Fruit fly (Drosophila melanogaster) whole organism, larva: ENCODE data around the gene Msp300.

Experiments
- noc ChIP-seq: fragments of 200-800 bp; sonication (Bioruptor generic); optimal IDR thresholded peaks from 3 replicates; lab custom pipeline; 2019; ENCODE audit warnings: missing biosample characterization, mild to moderate bottlenecking, missing genetic modification characterization, moderate library complexity

Gene Msp300

dm6 chr2L:5084586-5085257, 16.0 kb upstream of the Msp300 start:
- TF ChIP-seq noc (tag; lab: Kevin White, UChicago): peak; percentile 76

- peak; percentile 46 for TF ChIP-seq noc (tag; lab: Kevin White, UChicago)
Measured at dm6 chr2L:5085561-5085960, 15.1 kb upstream of the Msp300 start.

DNA sequence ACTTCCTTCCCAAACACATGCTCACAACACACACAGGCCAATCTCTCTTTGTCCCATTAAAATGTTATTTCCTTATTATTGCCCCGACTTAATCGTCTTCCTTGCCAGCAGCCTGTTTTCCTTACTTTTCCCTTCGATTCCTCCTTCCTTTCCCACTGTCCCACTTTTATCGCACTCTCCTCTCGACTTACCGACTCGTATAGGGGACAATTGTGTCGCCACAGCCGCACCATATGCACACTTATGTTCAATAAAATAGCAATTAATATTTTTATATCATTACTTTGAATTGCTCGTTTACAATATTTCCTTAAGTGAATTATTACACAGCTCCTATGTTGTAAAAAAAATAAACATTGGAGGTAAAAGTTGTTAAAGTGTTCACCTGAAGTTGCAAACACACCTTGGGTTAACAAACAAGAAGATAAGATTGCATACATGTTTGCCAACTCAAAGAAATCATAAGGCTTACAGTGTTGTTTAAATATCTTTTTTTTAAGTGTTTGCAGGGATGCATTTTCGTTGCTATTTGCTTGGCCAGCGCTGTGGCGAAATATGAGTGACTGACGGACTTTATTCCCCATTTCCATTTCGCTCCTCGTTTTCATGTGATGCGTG, 13.7 kb upstream of the Msp300 start:
- peak; percentile 77 for TF ChIP-seq noc (tag; lab: Kevin White, UChicago)

dm6 chr2L:5088649-5089270, 11.9 kb upstream of the Msp300 start:
- TF ChIP-seq noc (tag; lab: Kevin White, UChicago): no peak

DNA sequence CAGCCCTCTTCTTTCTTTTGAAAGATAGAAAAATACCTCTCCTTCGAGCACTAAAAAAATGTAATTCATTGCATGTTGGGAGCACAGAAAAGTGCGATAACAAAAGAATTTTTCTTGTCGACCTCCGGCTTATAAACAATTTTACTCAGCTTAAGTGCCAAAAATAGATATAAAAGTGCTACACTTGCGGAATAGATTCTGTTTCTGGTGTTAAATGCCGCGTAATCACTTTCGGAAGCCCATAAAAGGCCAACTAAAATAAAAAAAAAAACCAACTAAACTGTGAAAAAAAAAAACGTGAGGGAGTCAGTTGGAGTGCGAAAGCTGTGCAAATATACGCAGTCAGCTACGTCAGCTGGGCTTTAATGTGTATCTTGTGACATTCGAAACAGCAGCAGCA, 11.0 kb upstream of the Msp300 start:
- no peak for TF ChIP-seq noc (tag; lab: Kevin White, UChicago)

dm6 chr2L:5090352-5090751, 10.3 kb upstream of the Msp300 start:
- TF ChIP-seq noc (tag; lab: Kevin White, UChicago): no peak

DNA sequence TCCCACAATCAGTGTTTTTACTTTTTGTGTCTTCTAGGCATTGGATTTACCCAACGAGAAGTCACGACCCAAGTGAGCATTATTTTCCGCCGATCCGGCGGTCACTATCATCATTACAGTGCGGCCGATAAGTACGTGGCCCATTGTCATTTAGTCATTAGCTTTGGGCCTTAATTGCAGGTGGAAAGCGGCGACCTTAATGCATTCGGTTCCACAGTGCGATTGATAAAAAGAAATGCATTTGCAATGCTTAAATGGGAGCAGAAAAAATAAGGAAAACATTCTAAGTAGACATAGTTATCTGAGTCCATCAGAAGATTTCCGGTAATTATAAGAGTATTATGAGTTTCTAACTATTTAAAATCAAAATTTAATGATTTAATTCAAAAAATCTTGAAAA, 8.5 kb upstream of the Msp300 start:
- TF ChIP-seq noc (tag; lab: Kevin White, UChicago): peak; percentile 11

- TF ChIP-seq noc (tag; lab: Kevin White, UChicago): no peak
Measured at dm6 chr2L:5092597-5092991, 8.1 kb upstream of the Msp300 start.

- TF ChIP-seq noc (tag; lab: Kevin White, UChicago): peak; percentile 51
Measured at dm6 chr2L:5092992-5093695, 7.5 kb upstream of the Msp300 start, which contains the start of gene Pgant5. Pgant5 (minus strand) TSS chr2L:5093592.

DNA sequence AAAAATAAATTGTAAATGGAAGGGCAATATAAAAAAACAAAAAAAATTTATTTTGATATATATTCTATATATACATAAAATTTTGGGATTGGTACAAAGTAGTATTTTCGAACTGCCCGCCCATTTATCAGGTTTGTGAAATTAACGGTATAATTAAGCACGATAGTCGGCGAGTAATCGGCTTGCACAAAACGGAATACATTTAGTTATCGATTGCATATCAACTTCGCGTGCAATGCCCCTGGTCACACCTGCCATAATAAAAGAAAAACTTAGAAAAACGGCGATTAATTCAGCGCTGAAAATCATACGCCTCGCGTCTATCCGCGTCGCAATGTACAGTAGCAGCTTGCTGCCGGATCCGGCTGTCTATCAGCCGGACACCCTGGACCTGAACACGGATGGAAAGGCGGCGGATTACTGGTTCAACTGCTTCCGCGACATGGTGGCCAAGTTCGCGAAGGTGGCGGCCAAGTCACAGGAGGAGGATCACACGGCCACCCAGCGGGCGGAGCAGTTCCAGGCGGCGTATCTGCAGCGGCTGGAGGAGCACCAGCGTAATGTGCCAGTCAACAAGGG, 6.8 kb upstream of the Msp300 start, which contains the start of gene CG5828:
Gene CG5828, plus strand, starts transcription at position 205 of the 579 bp plus-strand sequence.
- TF ChIP-seq noc (tag; lab: Kevin White, UChicago): no peak

DNA sequence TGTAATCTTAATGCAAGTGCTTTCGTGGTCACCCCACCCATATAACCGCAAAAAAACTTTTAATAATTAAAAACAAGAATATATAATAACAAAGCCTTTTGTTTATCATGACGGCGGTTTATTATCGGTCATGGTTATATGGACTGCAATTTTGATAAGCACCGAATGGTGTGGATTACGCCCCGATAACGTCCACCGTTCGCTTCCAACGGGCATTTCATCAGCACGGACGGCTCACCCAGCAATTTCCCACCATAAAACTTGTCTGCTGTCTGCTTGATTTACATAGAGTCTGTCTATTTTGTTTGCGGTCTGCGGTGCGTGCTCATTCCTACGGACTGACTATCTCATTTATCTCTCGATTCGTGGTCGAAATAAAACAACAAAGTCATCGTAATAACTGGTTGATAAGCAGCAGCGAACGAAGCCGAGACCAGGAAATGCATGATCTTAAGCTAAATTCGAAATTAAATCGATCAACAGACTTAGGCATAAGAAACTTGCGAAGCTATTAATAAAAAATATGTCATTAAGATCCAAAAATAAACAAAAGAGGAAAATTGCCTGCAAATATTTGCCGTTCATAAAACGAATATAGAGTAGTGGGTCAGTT, 5.2 kb upstream of the Msp300 start:
- peak; percentile 83 for TF ChIP-seq noc (tag; lab: Kevin White, UChicago)

DNA sequence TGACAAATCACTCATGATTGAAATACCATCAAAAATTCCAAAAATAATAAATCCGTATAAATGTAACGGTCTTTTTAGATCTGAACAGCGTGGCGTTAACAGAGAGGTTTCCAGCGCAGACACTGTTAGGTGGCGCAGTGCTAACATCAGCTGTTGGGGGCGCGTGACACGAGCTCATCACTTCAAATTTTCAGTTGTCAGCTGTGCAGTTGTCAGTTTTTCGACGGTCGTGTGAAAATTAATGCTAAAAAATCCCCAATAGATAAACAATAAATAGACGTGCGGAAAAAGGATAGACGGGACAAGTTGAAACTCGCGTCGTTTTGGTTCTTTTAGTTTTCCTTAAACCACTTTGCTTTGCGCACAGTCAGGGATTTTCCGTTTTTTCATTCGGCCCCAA, 4.5 kb upstream of the Msp300 start, which contains the start of gene CG4230:
Gene CG4230, plus strand, starts transcription at position 6 of the 400 bp plus-strand sequence.
- peak; percentile 36 for TF ChIP-seq noc (tag; lab: Kevin White, UChicago)

DNA sequence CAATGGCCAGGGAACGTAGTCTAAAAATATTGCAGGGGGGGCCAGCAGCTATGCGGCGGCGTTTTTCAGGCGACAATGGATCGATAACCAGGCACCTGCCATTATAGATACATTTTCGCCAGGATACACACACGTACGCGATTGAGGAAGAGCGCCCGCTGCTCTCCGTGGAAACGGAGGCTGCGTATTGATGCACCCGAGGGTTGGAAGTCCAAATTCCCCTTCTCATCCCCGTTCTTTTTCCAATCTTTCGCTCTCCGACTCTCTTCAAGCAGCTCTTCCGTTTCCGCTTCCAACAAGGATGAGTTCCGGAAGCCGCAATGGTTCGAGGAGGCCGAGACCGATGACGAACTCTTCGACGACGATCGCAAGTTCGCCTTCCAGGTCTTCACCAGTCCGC, 3.9 kb upstream of the Msp300 start:
- no peak for TF ChIP-seq noc (tag; lab: Kevin White, UChicago)

dm6 chr2L:5099790-5100360, 802 bp upstream of the Msp300 start, which contains the start of gene ND-13A:
ND-13A (minus strand) TSS chr2L:5100288.
- TF ChIP-seq noc (tag; lab: Kevin White, UChicago): no peak

DNA sequence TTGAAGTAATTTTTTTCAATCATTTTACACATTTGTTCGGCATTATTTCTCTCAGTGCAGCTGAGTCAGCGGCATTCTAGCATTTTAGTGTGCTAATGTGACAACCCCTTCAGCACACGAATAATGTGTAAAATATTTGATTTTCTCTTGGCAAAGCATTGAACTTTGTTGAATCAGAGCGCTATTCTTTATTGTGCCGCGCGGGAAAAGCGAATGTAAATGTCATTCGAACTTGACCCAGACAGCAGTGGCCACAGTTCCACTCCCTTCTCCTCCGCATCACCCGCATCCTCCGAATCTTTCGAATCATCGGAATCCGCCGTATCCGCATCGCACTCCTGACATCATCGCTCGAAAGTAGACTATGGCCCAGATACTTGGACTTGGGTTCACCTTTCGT, 3.1 kb downstream of the Msp300 start:
- no peak for TF ChIP-seq noc (tag; lab: Kevin White, UChicago)
